Worm (Caenorhabditis elegans): ENCODE results near the gene mdt-6.

DNA sequence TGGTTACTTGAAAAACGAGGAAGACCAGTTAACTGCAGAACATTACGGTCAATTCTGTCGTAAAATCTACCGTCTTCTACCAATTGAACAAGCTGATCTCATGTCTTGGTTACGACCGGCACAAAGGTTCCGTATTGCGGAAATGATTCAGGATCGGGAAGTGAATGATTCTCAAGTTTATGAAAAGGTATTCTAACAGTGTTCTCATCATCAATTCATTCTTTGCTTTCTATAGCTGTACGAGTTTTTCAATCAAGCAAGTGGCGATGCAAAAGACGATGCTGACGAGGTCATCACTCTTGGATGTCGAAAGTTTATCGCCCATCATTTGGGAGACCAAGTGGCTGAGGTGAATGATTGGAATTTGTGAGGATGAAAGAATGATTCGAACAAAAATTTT is 27.9 kb upstream of the mdt-6 start:
- TF ChIP-seq ama-1 (optimal IDR thresholded peaks at IDR 0.05) (no peak), B0310.2 (tag; optimal IDR thresholded peaks at IDR 0.05) (no peak), aly-1 (tag; optimal IDR thresholded peaks at IDR 0.05) (no peak), tra-4 (tag; optimal IDR thresholded peaks at IDR 0.05) (no peak)
